Fruit fly (Drosophila melanogaster) whole organism, embryonic: ENCODE measurements around the gene CG31687.
A peak's percentile ranks its signal among the peaks of the same experiment; 100 is the strongest.

Source experiments
- BEAF-32 ChIP-seq: fragments of 200-800 bp; sonication (Bioruptor generic); optimal IDR thresholded peaks from 3 replicates; lab custom pipeline; 2017; ENCODE audit warnings: missing biosample characterization, missing genetic modification characterization, mild to moderate bottlenecking, moderate library complexity, missing genetic modification reagents
- Bgb ChIP-seq: fragments of 200-800 bp; sonication (Bioruptor generic); IDR thresholded peaks from 2 replicates; pipeline ENCODE4 v1.3.6; 2022; ENCODE audit warnings: missing biosample characterization, missing genetic modification characterization; ENCODE audit not compliant: partially characterized antibody
- CG10366 ChIP-seq: fragments of 200-800 bp; sonication (Bioruptor generic); IDR thresholded peaks from 2 replicates; pipeline ENCODE4 v1.3.6; 2022; ENCODE audit warnings: missing biosample characterization, missing genetic modification characterization
- CG13287 ChIP-seq: fragments of 200-800 bp; sonication (Bioruptor generic); IDR thresholded peaks from 2 replicates; pipeline ENCODE4 v1.3.6; 2022; ENCODE audit warnings: missing biosample characterization, missing genetic modification characterization; ENCODE audit not compliant: partially characterized antibody
- CG14860 ChIP-seq: fragments of 200-800 bp; sonication (Bioruptor generic); IDR thresholded peaks from 3 replicates; pipeline ENCODE4 v1.3.6; 2022; ENCODE audit warnings: missing biosample characterization, missing genetic modification characterization; ENCODE audit not compliant: partially characterized antibody
- CG1603 ChIP-seq: fragments of 200-800 bp; sonication (Bioruptor generic); optimal IDR thresholded peaks from 2 replicates; lab custom pipeline; 2019; ENCODE audit warnings: missing biosample characterization, mild to moderate bottlenecking, missing genetic modification characterization, moderate library complexity
- CG16813 ChIP-seq: fragments of 200-800 bp; sonication (Bioruptor generic); IDR thresholded peaks from 3 replicates; pipeline ENCODE4 v1.3.6; 2022; ENCODE audit warnings: missing biosample characterization, missing genetic modification characterization; ENCODE audit not compliant: partially characterized antibody
- CG16815 ChIP-seq: fragments of 200-800 bp; sonication (Bioruptor generic); optimal IDR thresholded peaks from 3 replicates; lab custom pipeline; 2017; ENCODE audit warnings: missing biosample characterization, mild to moderate bottlenecking, missing genetic modification characterization
- CG2116 ChIP-seq: fragments of 200-800 bp; sonication (Bioruptor generic); optimal IDR thresholded peaks from 3 replicates; lab custom pipeline; 2018; ENCODE audit warnings: missing biosample characterization, mild to moderate bottlenecking, missing genetic modification characterization
- CG33213 ChIP-seq: fragments of 200-800 bp; sonication (Bioruptor generic); optimal IDR thresholded peaks from 3 replicates; lab custom pipeline; 2016; ENCODE audit warnings: missing biosample characterization, missing genetic modification characterization
- CG5180 ChIP-seq: fragments of 200-800 bp; sonication (Bioruptor generic); optimal IDR thresholded peaks from 3 replicates; lab custom pipeline; 2017; ENCODE audit warnings: missing biosample characterization, missing genetic modification characterization, mild to moderate bottlenecking, moderate library complexity, missing genetic modification reagents
- CG6175 ChIP-seq: fragments of 200-800 bp; sonication (Bioruptor generic); IDR thresholded peaks from 3 replicates; pipeline ENCODE4 v1.3.6; 2022; ENCODE audit warnings: missing biosample characterization, missing genetic modification characterization
- CG6791 ChIP-seq: fragments of 200-800 bp; sonication (Bioruptor generic); IDR thresholded peaks from 3 replicates; pipeline ENCODE4 v1.3.6; 2022; ENCODE audit warnings: missing biosample characterization, missing genetic modification characterization; ENCODE audit not compliant: partially characterized antibody
- CG8290 ChIP-seq, 3 experiments: fragments of 200-800 bp; sonication (Bioruptor generic); optimal IDR thresholded peaks; 2 replicates each; lab custom pipeline; 2016 to 2019; ENCODE audit warnings: missing biosample characterization in 3 of 3, missing genetic modification characterization in 3 of 3, mild to moderate bottlenecking in 2 of 3, moderate library complexity in 1 of 3
- CG8478 ChIP-seq: fragments of >200 bp; optimal IDR thresholded peaks from 2 replicates; lab custom pipeline; 2018
- Doc3 ChIP-seq: fragments of 200-800 bp; sonication (Bioruptor generic); IDR thresholded peaks from 3 replicates; pipeline ENCODE4 v1.3.6; 2022; ENCODE audit warnings: missing biosample characterization, missing genetic modification characterization; ENCODE audit not compliant: partially characterized antibody
- Dp ChIP-seq: fragments of 200-800 bp; sonication (Bioruptor generic); optimal IDR thresholded peaks from 2 replicates; lab custom pipeline; 2018; ENCODE audit warnings: missing biosample characterization, mild to moderate bottlenecking, missing genetic modification characterization, moderate library complexity
- Dref ChIP-seq: fragments of 200-800 bp; sonication (Bioruptor generic); IDR thresholded peaks from 2 replicates; pipeline ENCODE4 v1.3.6; 2022; ENCODE audit warnings: missing biosample characterization, missing genetic modification characterization
- Ets97D ChIP-seq: fragments of 200-800 bp; sonication (Bioruptor generic); optimal IDR thresholded peaks from 3 replicates; lab custom pipeline; 2016; ENCODE audit warnings: missing biosample characterization, missing genetic modification characterization
- HLH4C ChIP-seq: fragments of 200-800 bp; sonication (Bioruptor generic); IDR thresholded peaks from 3 replicates; pipeline ENCODE4 v1.3.6; 2022; ENCODE audit warnings: missing biosample characterization, missing genetic modification characterization; ENCODE audit not compliant: partially characterized antibody
- Hmx ChIP-seq: fragments of 200-800 bp; sonication (Bioruptor generic); optimal IDR thresholded peaks from 2 replicates; lab custom pipeline; 2016; ENCODE audit warnings: missing biosample characterization, missing genetic modification characterization
- Max ChIP-seq: fragments of 200-800 bp; sonication (Bioruptor generic); optimal IDR thresholded peaks from 2 replicates; lab custom pipeline; 2016; ENCODE audit warnings: missing biosample characterization, mild to moderate bottlenecking, missing genetic modification characterization
- NFAT ChIP-seq: fragments of 200-800 bp; sonication (Bioruptor generic); IDR thresholded peaks from 2 replicates; pipeline ENCODE4 v1.3.6; 2022; ENCODE audit warnings: missing biosample characterization, missing genetic modification characterization
- Opbp ChIP-seq: fragments of 200-800 bp; sonication (Bioruptor generic); IDR thresholded peaks from 3 replicates; pipeline ENCODE4 v1.3.6; 2022; ENCODE audit warnings: missing biosample characterization, missing genetic modification characterization; ENCODE audit not compliant: partially characterized antibody
- Rx ChIP-seq: fragments of 200-800 bp; sonication (Bioruptor generic); IDR thresholded peaks from 2 replicates; pipeline ENCODE4 v1.3.6; 2022; ENCODE audit warnings: missing biosample characterization, missing genetic modification characterization
- Scr ChIP-seq: fragments of 200-800 bp; sonication (Bioruptor generic); IDR thresholded peaks from 2 replicates; pipeline ENCODE4 v1.3.6; 2022; ENCODE audit warnings: missing biosample characterization, missing genetic modification characterization; ENCODE audit not compliant: partially characterized antibody
- amos ChIP-seq: fragments of 200-800 bp; sonication (Bioruptor generic); IDR thresholded peaks from 2 replicates; pipeline ENCODE4 v1.3.6; 2022; ENCODE audit warnings: missing biosample characterization, missing genetic modification characterization; ENCODE audit not compliant: partially characterized antibody
- ash1 ChIP-seq: fragments of 200-800 bp; sonication (Bioruptor generic); optimal IDR thresholded peaks from 2 replicates; lab custom pipeline; 2018; ENCODE audit warnings: missing biosample characterization, mild to moderate bottlenecking, missing genetic modification characterization
- ato ChIP-seq: fragments of 200-800 bp; sonication (Bioruptor generic); IDR thresholded peaks from 2 replicates; pipeline ENCODE4 v1.3.6; 2022; ENCODE audit warnings: missing biosample characterization, missing genetic modification characterization; ENCODE audit not compliant: partially characterized antibody
- bbx ChIP-seq: fragments of 200-800 bp; sonication (Bioruptor generic); IDR thresholded peaks from 2 replicates; pipeline ENCODE4 v1.3.6; 2022; ENCODE audit warnings: missing biosample characterization, missing genetic modification characterization; ENCODE audit not compliant: partially characterized antibody
- chif ChIP-seq, 2 experiments: fragments of 200-800 bp; sonication (Bioruptor generic); optimal IDR thresholded peaks; 3 replicates each; lab custom pipeline; 2016; ENCODE audit warnings: missing biosample characterization in 2 of 2, missing genetic modification characterization in 2 of 2
- chinmo ChIP-seq: fragments of 200-800 bp; sonication (Bioruptor generic); IDR thresholded peaks from 4 replicates; pipeline ENCODE4 v1.3.6; 2022; ENCODE audit warnings: missing biosample characterization, missing genetic modification characterization; ENCODE audit not compliant: partially characterized antibody
- h ChIP-seq: fragments of >200 bp; optimal IDR thresholded peaks from 2 replicates; lab custom pipeline; 2017
- hb ChIP-seq: fragments of 200-800 bp; sonication (Bioruptor generic); IDR thresholded peaks from 3 replicates; pipeline ENCODE4 v1.3.6; 2022; ENCODE audit warnings: missing biosample characterization, missing genetic modification characterization; ENCODE audit not compliant: partially characterized antibody
- hbn ChIP-seq: fragments of 200-800 bp; sonication (Bioruptor generic); IDR thresholded peaks from 2 replicates; pipeline ENCODE4 v1.3.6; 2022; ENCODE audit warnings: missing biosample characterization, missing genetic modification characterization; ENCODE audit not compliant: partially characterized antibody
- inv ChIP-seq: fragments of 200-800 bp; sonication (Bioruptor generic); IDR thresholded peaks from 2 replicates; pipeline ENCODE4 v1.3.6; 2022; ENCODE audit warnings: missing biosample characterization, missing genetic modification characterization; ENCODE audit not compliant: partially characterized antibody
- knrl ChIP-seq: fragments of 200-800 bp; sonication (Bioruptor generic); IDR thresholded peaks from 3 replicates; pipeline ENCODE4 v1.3.6; 2022; ENCODE audit warnings: missing biosample characterization, missing genetic modification characterization; ENCODE audit not compliant: partially characterized antibody
- lilli ChIP-seq: fragments of 200-800 bp; sonication (Bioruptor generic); optimal IDR thresholded peaks from 3 replicates; lab custom pipeline; 2016; ENCODE audit warnings: missing biosample characterization, missing genetic modification characterization
- mirr ChIP-seq: fragments of 200-800 bp; sonication (Bioruptor generic); optimal IDR thresholded peaks from 3 replicates; lab custom pipeline; 2018; ENCODE audit warnings: missing biosample characterization, mild to moderate bottlenecking, missing genetic modification characterization
- mld ChIP-seq: fragments of 200-800 bp; sonication (Bioruptor generic); IDR thresholded peaks from 3 replicates; pipeline ENCODE4 v1.3.6; 2022; ENCODE audit warnings: missing biosample characterization, missing genetic modification characterization; ENCODE audit not compliant: partially characterized antibody
- peb ChIP-seq: fragments of 200-800 bp; sonication (Bioruptor generic); IDR thresholded peaks from 2 replicates; pipeline ENCODE4 v1.3.6; 2022; ENCODE audit warnings: missing biosample characterization, missing genetic modification characterization
- pzg ChIP-seq: fragments of 200-800 bp; sonication (Bioruptor generic); optimal IDR thresholded peaks from 3 replicates; lab custom pipeline; 2018; ENCODE audit warnings: missing biosample characterization, mild to moderate bottlenecking, missing genetic modification characterization, moderate library complexity
- sna ChIP-seq: fragments of 200-800 bp; sonication (Bioruptor generic); IDR thresholded peaks from 2 replicates; pipeline ENCODE4 v1.3.6; 2022; ENCODE audit warnings: missing biosample characterization, missing genetic modification characterization; ENCODE audit not compliant: partially characterized antibody
- stwl ChIP-seq: fragments of 200-800 bp; sonication (Bioruptor generic); optimal IDR thresholded peaks from 3 replicates; lab custom pipeline; 2018; ENCODE audit warnings: missing biosample characterization, mild to moderate bottlenecking, missing genetic modification characterization, moderate library complexity
- unc-4 ChIP-seq: fragments of 200-800 bp; sonication (Bioruptor generic); IDR thresholded peaks from 2 replicates; pipeline ENCODE4 v1.3.6; 2022; ENCODE audit warnings: missing biosample characterization, missing genetic modification characterization; ENCODE audit not compliant: partially characterized antibody
- vnd ChIP-seq: fragments of 200-800 bp; sonication (Bioruptor generic); IDR thresholded peaks from 3 replicates; pipeline ENCODE4 v1.3.6; 2022; ENCODE audit warnings: missing biosample characterization, missing genetic modification characterization; ENCODE audit not compliant: partially characterized antibody
- zen2 ChIP-seq: fragments of 200-800 bp; sonication (Bioruptor generic); IDR thresholded peaks from 3 replicates; pipeline ENCODE4 v1.3.6; 2022; ENCODE audit warnings: missing biosample characterization, missing genetic modification characterization; ENCODE audit not compliant: partially characterized antibody

Gene CG31687

dm6 chr2L:20427401-20427800 lies 22.6 kb upstream of the CG31687 start:
- TF ChIP-seq hbn (peak; percentile 51; the same call in 1 of the 2 replicates), sna (peak; percentile 79), zen2 (GFP tag; lab: Robert Waterston, UW) (peak; percentile 72), chif (GFP tag; optimal IDR thresholded peaks at IDR 0.05; lab: Kevin White, UChicago) (no peak), Ets97D (GFP tag; lab: Kevin White, UChicago) (no peak), mld (peak; percentile 60; the same call in 1 of the 3 replicates), CG6175 (GFP tag; lab: Robert Waterston, UW) (0 out of 3 replicates have a peak, but pooled peaks have one; percentile 13), HLH4C (GFP tag; lab: Robert Waterston, UW) (peak; percentile 87), CG5180 (GFP tag; lab: Kevin White, UChicago) (peak; percentile 74), h (no peak), bbx (GFP tag; lab: Robert Waterston, UW) (peak; percentile 66), hb (GFP tag; lab: Robert Waterston, UW) (peak; percentile 71; the same call in 2 of the 3 replicates), pzg (GFP tag; lab: Kevin White, UChicago) (peak; percentile 20), CG16815 (no peak), NFAT (no peak), unc-4 (GFP tag; lab: Robert Waterston, UW) (peak; percentile 59), mirr (GFP tag; lab: Kevin White, UChicago) (no peak), Max (GFP tag; lab: Kevin White, UChicago) (no peak), BEAF-32 (GFP tag; lab: Kevin White, UChicago) (peak; percentile 51), Bgb (peak; percentile 65), inv (peak; percentile 47; the same call in 1 of the 2 replicates), CG6791 (GFP tag; lab: Robert Waterston, UW) (peak; percentile 79), stwl (peak; percentile 26), ash1 (GFP tag; lab: Kevin White, UChicago) (no peak), lilli (GFP tag; lab: Kevin White, UChicago) (no peak), CG10366 (GFP tag; lab: Robert Waterston, UW) (no peak), CG13287 (GFP tag; lab: Robert Waterston, UW) (peak; percentile 82), CG1603 (tag; lab: Kevin White, UChicago) (no peak), CG8478 (lab: Kevin White, UChicago) (no peak), CG16813 (GFP tag; lab: Robert Waterston, UW) (peak; percentile 73), knrl (GFP tag; lab: Robert Waterston, UW) (peak; percentile 42; the same call in 2 of the 3 replicates), amos (GFP tag; lab: Robert Waterston, UW) (peak; percentile 51; the same call in 1 of the 2 replicates), chinmo (0 out of 4 replicates have a peak, but pooled peaks have one; percentile 53), peb (GFP tag; lab: Robert Waterston, UW) (no peak), CG33213 (GFP tag; lab: Kevin White, UChicago) (no peak), Dp (GFP tag; lab: Kevin White, UChicago) (peak; percentile 79), Rx (GFP tag; lab: Robert Waterston, UW) (no peak), CG8290 (GFP tag; optimal IDR thresholded peaks at IDR 0.05; lab: Kevin White, UChicago) (peak; percentile 43), CG8290 (tag; optimal IDR thresholded peaks at IDR 0.05; lab: Kevin White, UChicago) (no peak), Opbp (peak; percentile 47; the same call in 1 of the 3 replicates), ato (GFP tag; lab: Robert Waterston, UW) (peak; percentile 57), Scr (GFP tag; lab: Robert Waterston, UW) (peak; percentile 73), CG2116 (GFP tag; lab: Kevin White, UChicago) (peak; percentile 72), vnd (GFP tag; lab: Robert Waterston, UW) (peak; percentile 76), Dref (GFP tag; lab: Robert Waterston, UW) (peak; percentile 66), Doc3 (GFP tag; lab: Robert Waterston, UW) (peak; percentile 82), Hmx (GFP tag; lab: Kevin White, UChicago) (no peak), CG14860 (peak; percentile 74)
